Worm (Caenorhabditis elegans) whole organism, early embryonic: ENCODE data around the gene B0393.9.

Experiments used
- flt-1 ChIP-seq: fragments of 200-800 bp; sonication (Bioruptor generic); IDR thresholded peaks from 2 replicates; pipeline ENCODE4 v1.3.6; 2022; ENCODE audit warnings: missing genetic modification characterization, missing compliant biosample characterization
- hnd-1 ChIP-seq: sonication (generic microtip); optimal IDR thresholded peaks from 2 replicates; lab custom pipeline; 2016; ENCODE audit warnings: missing genetic modification characterization, missing compliant biosample characterization
- sea-1 ChIP-seq: fragments of 200-800 bp; sonication (Bioruptor generic); conservative IDR thresholded peaks from 2 replicates; pipeline ENCODE4 v1.3.6; 2022; ENCODE audit warnings: missing genetic modification characterization, missing compliant biosample characterization
- tbx-11 ChIP-seq: fragments of 200-800 bp; sonication (Bioruptor generic); IDR thresholded peaks from 2 replicates; pipeline ENCODE4 v1.3.6; 2022; ENCODE audit warnings: missing genetic modification characterization, missing compliant biosample characterization

DNA sequence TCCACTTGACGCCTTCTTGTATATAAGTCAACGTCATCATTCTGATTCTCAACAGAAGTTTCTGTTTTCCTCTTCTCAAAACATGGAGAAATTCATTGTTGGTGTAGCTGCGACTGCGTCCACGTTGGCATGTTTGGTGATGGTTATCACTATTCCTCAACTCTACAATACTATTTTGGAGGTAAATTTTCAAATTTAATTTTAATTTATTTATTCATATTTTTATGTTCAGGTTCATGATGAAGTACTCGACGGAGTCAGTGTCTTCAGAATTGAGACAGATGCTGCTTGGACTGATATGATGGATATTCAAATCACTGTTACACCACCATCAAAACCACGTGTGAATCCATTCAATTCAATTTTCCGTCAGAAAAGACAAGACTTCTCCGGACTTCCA lies 31.8 kb downstream of the B0393.9 start, which contains the start of gene col-89:
- TF ChIP-seq hnd-1 (no peak), flt-1 (GFP tag; lab: Robert Waterston, UW) (no peak), sea-1 (GFP tag; lab: Robert Waterston, UW) (no peak), tbx-11 (GFP tag; lab: Robert Waterston, UW) (no peak)
